Worm (Caenorhabditis elegans) whole organism, late embryonic: ENCODE results near the gene C47E12.11.

ENCODE experiments used
- ama-1 ChIP-seq: fragments of 150-350 bp; optimal IDR thresholded peaks from 2 replicates; lab custom pipeline; 2014
- fax-1 ChIP-seq: sonication (generic microtip); optimal IDR thresholded peaks from 2 replicates; lab custom pipeline; 2016; ENCODE audit warnings: missing genotype, missing genetic modification characterization, missing compliant biosample characterization
- fkh-10 ChIP-seq: fragments of 150-350 bp; optimal IDR thresholded peaks from 2 replicates; lab custom pipeline; 2014; ENCODE audit warnings: missing biosample characterization, missing genetic modification reagents, missing genetic modification characterization
- pha-2 ChIP-seq: sonication (generic microtip); optimal IDR thresholded peaks from 2 replicates; lab custom pipeline; 2017; ENCODE audit warnings: mild to moderate bottlenecking, missing genetic modification characterization, missing compliant biosample characterization
- pha-4 ChIP-seq: fragments of 150-350 bp; optimal IDR thresholded peaks from 2 replicates; lab custom pipeline; 2018; ENCODE audit warnings: missing biosample characterization, missing genetic modification reagents, missing genetic modification characterization
- syd-9 ChIP-seq: sonication (generic microtip); optimal IDR thresholded peaks from 2 replicates; lab custom pipeline; 2016; ENCODE audit warnings: mild to moderate bottlenecking, missing genetic modification characterization, moderate library complexity, missing compliant biosample characterization
- unc-55 ChIP-seq: sonication (generic microtip); optimal IDR thresholded peaks from 2 replicates; lab custom pipeline; 2017; ENCODE audit warnings: missing biosample characterization, missing genetic modification reagents, missing genetic modification characterization

DNA sequence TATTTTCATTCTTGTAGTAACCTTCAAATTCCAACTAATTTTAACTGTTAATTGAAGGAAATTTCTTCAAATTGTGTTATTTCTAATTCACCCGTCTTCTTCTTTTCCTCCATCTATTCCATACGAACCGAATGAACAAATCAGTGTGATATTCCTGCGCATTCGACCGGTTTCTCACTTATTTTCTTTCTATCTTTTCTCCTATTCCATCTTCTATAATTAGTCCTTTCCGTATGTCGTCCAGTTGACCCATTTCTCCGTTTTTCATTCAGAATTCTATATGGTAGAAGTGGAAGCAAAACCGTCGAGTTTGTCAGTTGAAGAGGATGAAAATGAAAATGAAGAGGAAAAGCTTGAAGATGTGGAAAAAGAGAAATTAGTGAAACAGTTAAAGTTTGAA is 40.3 kb downstream of the C47E12.11 start, which contains the start of gene magu-4:
- no peak for TF ChIP-seq ama-1 (lab: Kevin White, UChicago)
- no peak for TF ChIP-seq fax-1 (tag; lab: Kevin White, UChicago)
- no peak for TF ChIP-seq pha-4 (tag; lab: Kevin White, UChicago)
- TF ChIP-seq syd-9 (tag; lab: Kevin White, UChicago), result no peak
- no peak for TF ChIP-seq fkh-10
- TF ChIP-seq unc-55 (GFP tag; lab: Kevin White, UChicago), result no peak
- no peak for TF ChIP-seq pha-2
